Worm (Caenorhabditis elegans) whole organism, L2 larva: Measurements from ENCODE around the gene bud-31.
A peak's percentile ranks its signal among the peaks of the same experiment; 100 is the strongest.

Experiments
- F13H6.1 ChIP-seq: sonication (generic microtip); optimal IDR thresholded peaks from 2 replicates; lab custom pipeline; 2016; ENCODE audit warnings: missing genetic modification characterization, missing compliant biosample characterization
- R02D3.7 ChIP-seq: fragments of 150-350 bp; optimal IDR thresholded peaks from 2 replicates; lab custom pipeline; 2014; ENCODE audit warnings: missing biosample characterization, missing genetic modification characterization
- ZK546.5 ChIP-seq: sonication (generic microtip); optimal IDR thresholded peaks from 2 replicates; lab custom pipeline; 2017; ENCODE audit warnings: missing biosample characterization, missing genetic modification characterization
- aly-2 ChIP-seq: fragments of 150-350 bp; optimal IDR thresholded peaks from 2 replicates; lab custom pipeline; 2014; ENCODE audit warnings: missing biosample characterization, missing genetic modification characterization
- ama-1 ChIP-seq: fragments of 150-350 bp; optimal IDR thresholded peaks from 2 replicates; lab custom pipeline; 2018; ENCODE audit warnings: inconsistent platforms
- blmp-1 ChIP-seq: sonication (generic microtip); optimal IDR thresholded peaks from 2 replicates; lab custom pipeline; 2017; ENCODE audit warnings: missing genetic modification characterization, mild to moderate bottlenecking, missing compliant biosample characterization, antibody characterized with exemption, moderate library complexity; ENCODE audit not compliant: insufficient read depth
- ceh-16 ChIP-seq: fragments of 150-350 bp; optimal IDR thresholded peaks from 2 replicates; lab custom pipeline; 2014; ENCODE audit warnings: missing biosample characterization, missing genetic modification characterization
- ceh-82 ChIP-seq: fragments of 150-350 bp; optimal IDR thresholded peaks from 2 replicates; lab custom pipeline; 2014; ENCODE audit warnings: missing biosample characterization, missing genetic modification characterization
- crh-2 ChIP-seq: sonication (generic microtip); optimal IDR thresholded peaks from 2 replicates; lab custom pipeline; 2017; ENCODE audit warnings: missing biosample characterization, missing genetic modification characterization
- egl-27 ChIP-seq: sonication (generic microtip); optimal IDR thresholded peaks from 3 replicates; lab custom pipeline; 2017; ENCODE audit warnings: missing biosample characterization, missing genetic modification reagents, missing genetic modification characterization
- elt-1 ChIP-seq: fragments of 150-350 bp; optimal IDR thresholded peaks from 2 replicates; lab custom pipeline; 2014; ENCODE audit warnings: missing biosample characterization, missing genetic modification characterization
- elt-3 ChIP-seq: sonication (generic microtip); optimal IDR thresholded peaks from 2 replicates; lab custom pipeline; 2017; ENCODE audit warnings: missing biosample characterization, missing genetic modification characterization
- gmeb-1 ChIP-seq: fragments of 150-350 bp; optimal IDR thresholded peaks from 2 replicates; lab custom pipeline; 2014; ENCODE audit warnings: missing biosample characterization, missing genetic modification characterization
- lin-11 ChIP-seq: fragments of 150-350 bp; sonication (generic microtip); optimal IDR thresholded peaks from 2 replicates; lab custom pipeline; 2014; ENCODE audit warnings: missing biosample characterization, missing genetic modification characterization, inconsistent platforms, mixed read lengths
- lin-13 ChIP-seq: fragments of 150-350 bp; optimal IDR thresholded peaks from 2 replicates; lab custom pipeline; 2014; ENCODE audit warnings: missing biosample characterization, missing genetic modification reagents, missing genetic modification characterization
- lsy-2 ChIP-seq, 2 experiments: fragments of 150-350 bp in 1 of 2; sonication (generic microtip) in 1 of 2; optimal IDR thresholded peaks; 2 replicates each; lab custom pipeline; 2014 to 2017; ENCODE audit warnings: missing biosample characterization in 2 of 2, missing genetic modification characterization in 2 of 2
- mab-5 ChIP-seq: fragments of 150-350 bp; optimal IDR thresholded peaks from 2 replicates; lab custom pipeline; 2014; ENCODE audit warnings: missing biosample characterization, missing genetic modification characterization
- mbf-1 ChIP-seq: sonication (generic microtip); optimal IDR thresholded peaks from 2 replicates; lab custom pipeline; 2017; ENCODE audit warnings: missing biosample characterization, missing genetic modification characterization
- mdl-1 ChIP-seq, 2 experiments: fragments of 150-350 bp in 1 of 2; sonication (generic microtip) in 1 of 2; optimal IDR thresholded peaks; 2 replicates each; lab custom pipeline; 2017; ENCODE audit warnings: missing biosample characterization in 2 of 2, missing genetic modification characterization in 2 of 2
- nhr-10 ChIP-seq: sonication (generic microtip); optimal IDR thresholded peaks from 2 replicates; lab custom pipeline; 2017; ENCODE audit warnings: missing biosample characterization, missing genetic modification characterization
- nhr-11 ChIP-seq: fragments of 150-350 bp; optimal IDR thresholded peaks from 2 replicates; lab custom pipeline; 2014; ENCODE audit warnings: missing biosample characterization, missing genetic modification characterization
- nhr-12 ChIP-seq: fragments of 150-350 bp; optimal IDR thresholded peaks from 2 replicates; lab custom pipeline; 2014; ENCODE audit warnings: missing biosample characterization, missing genetic modification characterization
- nhr-129 ChIP-seq: fragments of 150-350 bp; optimal IDR thresholded peaks from 2 replicates; lab custom pipeline; 2014; ENCODE audit warnings: missing biosample characterization, missing genetic modification characterization
- nhr-21 ChIP-seq: fragments of 150-350 bp; optimal IDR thresholded peaks from 2 replicates; lab custom pipeline; 2014; ENCODE audit warnings: missing biosample characterization, missing genetic modification characterization
- nhr-23 ChIP-seq: fragments of 150-350 bp; optimal IDR thresholded peaks from 2 replicates; lab custom pipeline; 2014; ENCODE audit warnings: missing biosample characterization, missing genetic modification reagents, missing genetic modification characterization
- nhr-6 ChIP-seq: fragments of 150-350 bp; optimal IDR thresholded peaks from 2 replicates; lab custom pipeline; 2014; ENCODE audit warnings: missing biosample characterization, missing genetic modification characterization
- nhr-77 ChIP-seq: fragments of 150-350 bp; optimal IDR thresholded peaks from 2 replicates; lab custom pipeline; 2014; ENCODE audit warnings: missing biosample characterization, missing genetic modification characterization
- peb-1 ChIP-seq: fragments of 150-350 bp; optimal IDR thresholded peaks from 2 replicates; lab custom pipeline; 2014; ENCODE audit warnings: missing biosample characterization, missing genetic modification characterization
- sem-4 ChIP-seq: fragments of 150-350 bp; optimal IDR thresholded peaks from 2 replicates; lab custom pipeline; 2014; ENCODE audit warnings: missing biosample characterization, missing genetic modification reagents, missing genetic modification characterization
- sma-3 ChIP-seq: sonication (generic microtip); optimal IDR thresholded peaks from 2 replicates; lab custom pipeline; 2016; ENCODE audit warnings: missing genetic modification reagents, missing genetic modification characterization, missing compliant biosample characterization
- sma-9 ChIP-seq, 2 experiments: fragments of 150-350 bp in 1 of 2; sonication (generic microtip) in 1 of 2; optimal IDR thresholded peaks; 2 replicates each; lab custom pipeline; 2014 to 2016; ENCODE audit warnings: missing genetic modification characterization in 2 of 2, mild to moderate bottlenecking in 1 of 2, missing biosample characterization in 1 of 2, missing compliant biosample characterization in 1 of 2, missing genetic modification reagents in 1 of 2, moderate library complexity in 1 of 2
- snpc-4 ChIP-seq: fragments of 150-350 bp; optimal IDR thresholded peaks from 2 replicates; lab custom pipeline; 2014; ENCODE audit warnings: missing biosample characterization, missing genetic modification characterization
- unc-39 ChIP-seq: fragments of 150-350 bp; optimal IDR thresholded peaks from 2 replicates; lab custom pipeline; 2014; ENCODE audit warnings: missing biosample characterization, missing genetic modification characterization
- unc-55 ChIP-seq: fragments of 150-350 bp; sonication (generic microtip); optimal IDR thresholded peaks from 3 replicates; lab custom pipeline; 2014; ENCODE audit warnings: missing biosample characterization, missing genetic modification reagents, missing genetic modification characterization
- unc-62 ChIP-seq: fragments of 150-350 bp; optimal IDR thresholded peaks from 2 replicates; lab custom pipeline; 2014; ENCODE audit warnings: missing biosample characterization, missing genetic modification reagents, missing genetic modification characterization
- zag-1 ChIP-seq: fragments of 150-350 bp; optimal IDR thresholded peaks from 2 replicates; lab custom pipeline; 2014; ENCODE audit warnings: missing biosample characterization, missing genetic modification characterization
- ztf-1 ChIP-seq: fragments of 200-800 bp; sonication (Bioruptor generic); conservative IDR thresholded peaks from 2 replicates; pipeline ENCODE4 v1.3.6; 2022; ENCODE audit warnings: missing genetic modification characterization, missing compliant biosample characterization
- ztf-11 ChIP-seq: sonication (generic microtip); optimal IDR thresholded peaks from 2 replicates; lab custom pipeline; 2017; ENCODE audit warnings: missing biosample characterization, missing genetic modification characterization
- ztf-4 ChIP-seq: fragments of 150-350 bp; optimal IDR thresholded peaks from 2 replicates; lab custom pipeline; 2014; ENCODE audit warnings: missing biosample characterization, missing genetic modification characterization

bud-31 gene

DNA sequence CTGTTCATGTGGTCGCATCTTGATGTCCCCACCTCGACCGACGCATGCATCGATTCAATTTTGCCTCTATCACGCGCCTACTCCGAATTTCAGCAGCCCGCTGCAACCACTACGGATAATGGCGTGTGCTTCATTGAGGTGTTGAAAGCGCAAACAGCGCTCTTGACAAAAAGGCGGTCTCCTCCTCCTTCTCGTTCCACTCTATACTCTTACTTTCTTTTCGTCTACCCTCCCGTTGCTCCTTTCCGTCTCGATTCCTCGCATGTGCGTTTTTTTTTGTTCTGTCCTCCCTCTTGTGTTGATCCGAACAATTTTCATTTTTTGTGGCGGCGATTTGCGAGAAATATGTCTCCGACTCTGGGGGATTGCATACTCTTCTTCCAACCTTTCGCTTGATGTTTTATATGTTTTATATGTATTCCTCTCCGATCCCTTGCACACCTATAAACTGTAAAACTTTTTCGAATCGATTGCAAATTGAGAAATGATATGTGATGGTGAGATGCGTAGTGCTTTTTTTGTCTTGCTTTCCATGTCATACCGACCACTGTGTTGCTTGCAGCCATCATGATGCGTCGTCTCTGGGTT lies 6.4 kb upstream of the bud-31 start:
- TF ChIP-seq lsy-2 (tag; optimal IDR thresholded peaks at IDR 0.05; lab: Kevin White, UChicago) (no peak), mab-5 (no peak), snpc-4 (tag; lab: Kevin White, UChicago) (no peak), nhr-23 (tag; lab: Kevin White, UChicago) (no peak), zag-1 (no peak), blmp-1 (tag; lab: Kevin White, UChicago) (no peak), F13H6.1 (tag; lab: Kevin White, UChicago) (peak; percentile 36), unc-55 (GFP tag; lab: Kevin White, UChicago) (peak; percentile 14), ama-1 (lab: Kevin White, UChicago) (no peak), lin-11 (tag; lab: Kevin White, UChicago) (no peak), aly-2 (tag; lab: Kevin White, UChicago) (no peak), nhr-12 (no peak), sma-9 (GFP tag; optimal IDR thresholded peaks at IDR 0.05; lab: Kevin White, UChicago) (peak; percentile 11), sma-9 (tag; optimal IDR thresholded peaks at IDR 0.05; lab: Kevin White, UChicago) (no peak), peb-1 (tag; lab: Kevin White, UChicago) (no peak), gmeb-1 (tag; lab: Kevin White, UChicago) (no peak), ztf-4 (tag; lab: Kevin White, UChicago) (no peak), egl-27 (no peak), sma-3 (GFP tag; lab: Kevin White, UChicago) (no peak), nhr-77 (tag; lab: Kevin White, UChicago) (no peak), unc-62 (GFP tag; lab: Kevin White, UChicago) (no peak), ztf-11 (tag; lab: Kevin White, UChicago) (no peak), nhr-10 (tag; lab: Kevin White, UChicago) (no peak), elt-1 (tag; lab: Kevin White, UChicago) (no peak), sem-4 (tag; lab: Kevin White, UChicago) (no peak), nhr-6 (peak; percentile 5), ceh-82 (tag; lab: Kevin White, UChicago) (no peak), crh-2 (tag; lab: Kevin White, UChicago) (no peak), nhr-129 (peak; percentile 30), ztf-1 (GFP tag; lab: Robert Waterston, UW) (no peak), mdl-1 (tag; optimal IDR thresholded peaks at IDR 0.05; lab: Kevin White, UChicago) (no peak), R02D3.7 (no peak), ceh-16 (tag; lab: Kevin White, UChicago) (no peak)

DNA sequence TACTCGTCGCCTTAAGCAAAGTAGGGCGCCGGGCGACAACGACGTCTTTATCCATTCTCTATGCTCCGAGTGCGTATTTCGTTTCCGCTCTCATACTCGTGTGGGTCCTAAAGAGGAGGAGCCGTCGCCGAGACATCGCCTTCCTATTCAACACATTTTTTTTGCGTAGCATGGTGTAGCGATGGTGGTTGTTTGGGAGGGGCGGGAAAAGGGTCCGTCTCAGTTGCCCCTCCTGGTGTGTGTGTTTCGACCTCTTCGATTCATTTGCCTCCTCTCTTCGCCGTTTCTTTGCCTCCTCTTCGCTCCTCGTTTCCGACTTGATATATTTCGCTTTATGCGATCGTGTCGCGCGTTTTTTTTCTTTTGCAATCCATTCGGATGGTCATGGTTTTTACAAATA lies 5.5 kb upstream of the bud-31 start:
- TF ChIP-seq peb-1 (tag; lab: Kevin White, UChicago) (no peak), sma-3 (GFP tag; lab: Kevin White, UChicago) (no peak), unc-62 (GFP tag; lab: Kevin White, UChicago) (no peak), nhr-11 (no peak), lin-13 (GFP tag; lab: Kevin White, UChicago) (no peak)

DNA sequence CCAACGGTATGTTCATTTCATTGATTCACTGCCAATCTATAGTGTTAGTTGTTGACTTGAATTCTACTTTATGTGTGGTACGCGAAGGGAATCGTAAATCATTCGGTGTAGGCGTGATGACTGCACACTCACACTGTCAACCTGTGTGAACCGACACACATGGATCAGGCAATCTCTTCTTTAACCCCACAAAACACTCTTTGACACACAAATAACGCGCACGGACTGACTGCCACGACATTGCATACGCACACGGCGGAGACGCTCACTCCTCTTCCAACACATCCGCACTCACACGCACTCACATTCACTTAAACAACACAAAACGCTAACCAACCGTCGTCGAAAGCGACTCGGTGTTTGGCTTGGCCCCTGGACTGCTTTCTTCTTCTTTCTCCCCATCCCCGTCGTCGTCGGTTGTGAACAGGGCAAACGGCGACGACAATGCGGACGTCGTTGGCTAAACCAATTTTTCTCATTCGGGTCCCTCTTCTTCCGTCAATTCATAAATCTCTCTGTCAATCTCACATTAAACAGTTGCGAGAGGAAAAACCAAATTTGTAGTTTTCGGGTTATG lies 3.9 kb upstream of the bud-31 start:
- TF ChIP-seq sma-9 (GFP tag; optimal IDR thresholded peaks at IDR 0.05; lab: Kevin White, UChicago) (peak; percentile 1), sma-9 (tag; optimal IDR thresholded peaks at IDR 0.05; lab: Kevin White, UChicago) (no peak), nhr-21 (tag; lab: Kevin White, UChicago) (peak; percentile 41), nhr-129 (peak; percentile 19), nhr-6 (no peak), elt-3 (tag; lab: Kevin White, UChicago) (no peak)

DNA sequence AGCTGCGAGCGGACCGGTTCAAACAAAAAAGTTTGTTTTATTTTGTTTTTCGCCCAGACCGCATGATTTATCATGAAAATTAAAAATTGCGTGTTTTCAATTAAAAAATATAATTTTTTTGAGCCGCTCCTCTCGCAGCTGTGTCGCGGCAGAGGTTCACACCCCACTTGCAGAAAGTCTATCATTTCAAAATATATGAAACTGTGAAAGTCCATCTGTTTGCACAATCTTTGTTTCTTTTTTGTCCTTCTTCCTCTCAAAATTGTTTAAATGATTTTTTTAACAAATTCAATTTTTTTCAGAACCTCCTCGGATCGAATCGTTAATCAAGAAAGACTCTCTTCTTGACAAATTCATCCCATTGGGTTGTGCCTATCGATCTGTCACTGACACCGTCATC lies 3.3 kb upstream of the bud-31 start, which contains the start of gene tlk-1:
TSS of gene tlk-1 (plus strand) at position 301 of the 400 bp plus-strand sequence.
- TF ChIP-seq lsy-2 (tag; optimal IDR thresholded peaks at IDR 0.05; lab: Kevin White, UChicago) = no peak
- no peak for TF ChIP-seq nhr-6
- TF ChIP-seq egl-27 = no peak
- TF ChIP-seq mdl-1 (tag; optimal IDR thresholded peaks at IDR 0.05; lab: Kevin White, UChicago) = no peak
- TF ChIP-seq nhr-77 (tag; lab: Kevin White, UChicago) = no peak
- TF ChIP-seq ZK546.5 (tag; lab: Kevin White, UChicago) = no peak
- no peak for TF ChIP-seq ztf-4 (tag; lab: Kevin White, UChicago)
- no peak for TF ChIP-seq elt-3 (tag; lab: Kevin White, UChicago)
- TF ChIP-seq unc-62 (GFP tag; lab: Kevin White, UChicago) = no peak
- TF ChIP-seq lin-11 (tag; lab: Kevin White, UChicago) = no peak
- no peak for TF ChIP-seq sma-9 (GFP tag; optimal IDR thresholded peaks at IDR 0.05; lab: Kevin White, UChicago)
- no peak for TF ChIP-seq sma-9 (tag; optimal IDR thresholded peaks at IDR 0.05; lab: Kevin White, UChicago)
- no peak for TF ChIP-seq mbf-1 (tag; lab: Kevin White, UChicago)
- TF ChIP-seq nhr-11 = no peak
- TF ChIP-seq elt-1 (tag; lab: Kevin White, UChicago) = no peak
- TF ChIP-seq unc-39 (tag; lab: Kevin White, UChicago) = no peak
- TF ChIP-seq, all 48 proteins: peak for 0
